Worm (Caenorhabditis elegans) whole organism, early embryonic: ENCODE data around the gene R12B2.7.

Experiments used
- ama-1 ChIP-seq: fragments of 150-350 bp; optimal IDR thresholded peaks from 2 replicates; lab custom pipeline; 2014
- ceh-13 ChIP-seq: fragments of 200-800 bp; sonication (Bioruptor generic); optimal IDR thresholded peaks from 2 replicates; lab custom pipeline; 2018; ENCODE audit warnings: mild to moderate bottlenecking, missing genetic modification characterization, missing compliant biosample characterization
- pes-1 ChIP-seq: fragments of 200-800 bp; sonication (Bioruptor generic); IDR thresholded peaks from 2 replicates; pipeline ENCODE4 v1.3.6; 2022; ENCODE audit warnings: missing genetic modification reagents, missing genetic modification characterization, missing compliant biosample characterization
- sea-1 ChIP-seq: fragments of 200-800 bp; sonication (Bioruptor generic); conservative IDR thresholded peaks from 2 replicates; pipeline ENCODE4 v1.3.6; 2022; ENCODE audit warnings: missing genetic modification characterization, missing compliant biosample characterization
- tbx-37 ChIP-seq: fragments of 200-800 bp; sonication (Bioruptor generic); conservative IDR thresholded peaks from 2 replicates; pipeline ENCODE4 v1.3.6; 2022; ENCODE audit warnings: missing genetic modification reagents, missing genetic modification characterization, missing compliant biosample characterization

DNA sequence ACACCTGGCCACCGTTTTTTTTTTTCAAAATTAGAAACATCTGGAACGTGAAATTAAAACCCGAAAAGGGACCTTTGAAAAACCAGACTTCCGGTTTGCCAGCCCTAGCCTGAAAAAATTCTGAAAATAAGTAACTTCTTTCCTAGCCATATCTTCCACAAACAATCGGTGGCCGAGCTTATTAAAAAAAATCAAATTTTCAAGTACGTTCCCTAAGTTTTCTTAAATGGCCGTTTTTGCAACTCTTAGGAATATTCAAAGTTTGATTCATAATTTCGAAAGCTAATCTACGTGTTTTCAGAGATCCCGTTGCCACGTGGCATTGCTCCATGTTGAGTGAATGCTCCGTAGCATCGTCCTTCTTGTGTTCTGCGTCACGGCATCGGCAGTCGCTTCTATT lies 8.8 kb downstream of the R12B2.7 start, which contains the start of gene R12B2.8:
- TF ChIP-seq ceh-13 (no peak), ama-1 (lab: Kevin White, UChicago) (no peak), tbx-37 (no peak), pes-1 (GFP tag; lab: Robert Waterston, UW) (no peak), sea-1 (no peak)
